Fruit fly (Drosophila melanogaster) whole organism, prepupa: Measurements from ENCODE around the gene CG33090.

Experiments used
- Blimp-1 ChIP-seq: fragments of 200-800 bp; sonication (Bioruptor generic); optimal IDR thresholded peaks from 3 replicates; lab custom pipeline; 2017; ENCODE audit warnings: missing biosample characterization, missing genetic modification characterization, mild to moderate bottlenecking, moderate library complexity, missing genetic modification reagents
- CG10631 ChIP-seq: fragments of 200-800 bp; sonication (Bioruptor generic); optimal IDR thresholded peaks from 2 replicates; lab custom pipeline; 2016; ENCODE audit warnings: missing biosample characterization, missing genetic modification characterization
- CG10669 ChIP-seq: fragments of 200-800 bp; sonication (Bioruptor generic); optimal IDR thresholded peaks from 3 replicates; lab custom pipeline; 2018; ENCODE audit warnings: missing biosample characterization, mild to moderate bottlenecking, missing genetic modification characterization, moderate library complexity
- CG11294 ChIP-seq: fragments of 200-800 bp; sonication (Bioruptor generic); IDR thresholded peaks from 2 replicates; pipeline ENCODE4 v1.3.6; 2022; ENCODE audit warnings: missing biosample characterization, missing genetic modification characterization
- CG11902 ChIP-seq: fragments of 200-800 bp; sonication (Bioruptor generic); optimal IDR thresholded peaks from 3 replicates; lab custom pipeline; 2016; ENCODE audit warnings: missing biosample characterization, missing genetic modification characterization
- CG1621 ChIP-seq: fragments of 200-800 bp; sonication (Bioruptor generic); optimal IDR thresholded peaks from 3 replicates; lab custom pipeline; 2018; ENCODE audit warnings: missing biosample characterization, mild to moderate bottlenecking, missing genetic modification characterization
- CG3032 ChIP-seq: fragments of 200-800 bp; optimal IDR thresholded peaks from 2 replicates; lab custom pipeline; 2019; ENCODE audit warnings: missing biosample characterization, mild to moderate bottlenecking, missing genetic modification characterization, moderate library complexity
- CG31627 ChIP-seq: fragments of 200-800 bp; sonication (Bioruptor generic); optimal IDR thresholded peaks from 3 replicates; lab custom pipeline; 2016; ENCODE audit warnings: missing biosample characterization, missing genetic modification characterization
- CG32006 ChIP-seq: fragments of 200-800 bp; sonication (Bioruptor generic); optimal IDR thresholded peaks from 3 replicates; lab custom pipeline; 2017; ENCODE audit warnings: missing biosample characterization, mild to moderate bottlenecking, missing genetic modification characterization
- CG34406 ChIP-seq: fragments of 200-800 bp; sonication (Bioruptor generic); optimal IDR thresholded peaks from 3 replicates; lab custom pipeline; 2016; ENCODE audit warnings: missing biosample characterization, missing genetic modification characterization
- CG6163 ChIP-seq: fragments of 200-800 bp; sonication (Bioruptor generic); IDR thresholded peaks from 3 replicates; pipeline ENCODE4 v1.3.6; 2022; ENCODE audit warnings: missing biosample characterization, missing genetic modification characterization
- CG6808 ChIP-seq: fragments of 200-800 bp; sonication (Bioruptor generic); optimal IDR thresholded peaks from 3 replicates; lab custom pipeline; 2017; ENCODE audit warnings: missing biosample characterization, missing genetic modification characterization, mild to moderate bottlenecking, moderate library complexity, missing genetic modification reagents
- CG6854 ChIP-seq: fragments of 200-800 bp; sonication (Bioruptor generic); optimal IDR thresholded peaks from 2 replicates; lab custom pipeline; 2017; ENCODE audit warnings: missing biosample characterization, mild to moderate bottlenecking, missing genetic modification characterization
- CG8632 ChIP-seq: fragments of 200-800 bp; sonication (Bioruptor generic); optimal IDR thresholded peaks from 3 replicates; lab custom pipeline; 2016; ENCODE audit warnings: missing biosample characterization, missing genetic modification characterization
- CG9139 ChIP-seq: fragments of 200-800 bp; sonication (Bioruptor generic); optimal IDR thresholded peaks from 3 replicates; lab custom pipeline; 2017; ENCODE audit warnings: missing biosample characterization, mild to moderate bottlenecking, missing genetic modification characterization
- Eip78C ChIP-seq: fragments of 200-800 bp; sonication (Bioruptor generic); peaks from one replicate; lab custom pipeline; 2016; ENCODE audit warnings: missing biosample characterization, missing genetic modification characterization
- Eip93F ChIP-seq: fragments of 200-800 bp; sonication (Bioruptor generic); optimal IDR thresholded peaks from 2 replicates; lab custom pipeline; 2016; ENCODE audit warnings: missing biosample characterization, mild to moderate bottlenecking, missing genetic modification characterization
- Ets21C ChIP-seq: fragments of 200-800 bp; sonication (Bioruptor generic); optimal IDR thresholded peaks from 3 replicates; lab custom pipeline; 2016; ENCODE audit warnings: missing biosample characterization, missing genetic modification characterization
- Ets96B ChIP-seq: fragments of 200-800 bp; optimal IDR thresholded peaks from 2 replicates; lab custom pipeline; 2019; ENCODE audit warnings: missing biosample characterization, mild to moderate bottlenecking, missing genetic modification characterization, moderate library complexity
- Gug ChIP-seq: fragments of 200-800 bp; sonication (Bioruptor generic); IDR thresholded peaks from 2 replicates; pipeline ENCODE4 v1.3.6; 2022; ENCODE audit warnings: missing biosample characterization, missing genetic modification characterization
- Hr39 ChIP-seq: fragments of 200-800 bp; sonication (Bioruptor generic); optimal IDR thresholded peaks from 2 replicates; lab custom pipeline; 2016; ENCODE audit warnings: missing biosample characterization, missing genetic modification characterization
- Lpt ChIP-seq: fragments of 200-800 bp; sonication (Bioruptor generic); optimal IDR thresholded peaks from 3 replicates; lab custom pipeline; 2016; ENCODE audit warnings: missing biosample characterization, missing genetic modification characterization
- Met ChIP-seq: fragments of 200-800 bp; sonication (Bioruptor generic); optimal IDR thresholded peaks from 3 replicates; lab custom pipeline; 2016; ENCODE audit warnings: missing biosample characterization, missing genetic modification characterization
- OdsH ChIP-seq: fragments of 200-800 bp; sonication (Bioruptor generic); optimal IDR thresholded peaks from 3 replicates; lab custom pipeline; 2016; ENCODE audit warnings: missing biosample characterization, missing genetic modification characterization
- Smox ChIP-seq: fragments of 200-800 bp; sonication (Bioruptor generic); optimal IDR thresholded peaks from 3 replicates; lab custom pipeline; 2016; ENCODE audit warnings: missing biosample characterization, missing genetic modification characterization
- Sox102F ChIP-seq: fragments of 200-800 bp; sonication (Bioruptor generic); optimal IDR thresholded peaks from 2 replicates; lab custom pipeline; 2016; ENCODE audit warnings: missing biosample characterization, mild to moderate bottlenecking, missing genetic modification characterization
- achi ChIP-seq: fragments of 200-800 bp; sonication (Bioruptor generic); optimal IDR thresholded peaks from 3 replicates; lab custom pipeline; 2016; ENCODE audit warnings: missing biosample characterization, missing genetic modification characterization
- acj6 ChIP-seq: fragments of 200-800 bp; sonication (Bioruptor generic); optimal IDR thresholded peaks from 3 replicates; lab custom pipeline; 2016; ENCODE audit warnings: missing biosample characterization, missing genetic modification characterization
- cyc ChIP-seq: fragments of 200-800 bp; sonication (Bioruptor generic); optimal IDR thresholded peaks from 3 replicates; lab custom pipeline; 2016; ENCODE audit warnings: missing biosample characterization, missing genetic modification characterization
- dsx ChIP-seq: fragments of 200-800 bp; optimal IDR thresholded peaks from 3 replicates; lab custom pipeline; 2019; ENCODE audit warnings: missing biosample characterization, mild to moderate bottlenecking, missing genetic modification characterization, moderate library complexity; ENCODE audit not compliant: poor library complexity, severe bottlenecking
- eg ChIP-seq: fragments of 200-800 bp; sonication (Bioruptor generic); IDR thresholded peaks from 3 replicates; pipeline ENCODE4 v1.3.6; 2022; ENCODE audit warnings: missing biosample characterization, missing genetic modification characterization
- esn ChIP-seq: fragments of 200-800 bp; sonication (Bioruptor generic); optimal IDR thresholded peaks from 2 replicates; lab custom pipeline; 2016; ENCODE audit warnings: missing biosample characterization, mild to moderate bottlenecking, missing genetic modification characterization, moderate library complexity
- fd59A ChIP-seq: fragments of 200-800 bp; sonication (Bioruptor generic); optimal IDR thresholded peaks from 2 replicates; lab custom pipeline; 2017; ENCODE audit warnings: missing biosample characterization, mild to moderate bottlenecking, missing genetic modification characterization, missing genetic modification reagents
- fd85E ChIP-seq: fragments of 200-800 bp; sonication (Bioruptor generic); optimal IDR thresholded peaks from 3 replicates; lab custom pipeline; 2016; ENCODE audit warnings: missing biosample characterization, missing genetic modification characterization
- fkh ChIP-seq: fragments of 200-800 bp; sonication (Bioruptor generic); optimal IDR thresholded peaks from 3 replicates; lab custom pipeline; 2017; ENCODE audit warnings: missing biosample characterization, mild to moderate bottlenecking, missing genetic modification characterization, moderate library complexity
- net ChIP-seq: fragments of 200-800 bp; sonication (Bioruptor generic); optimal IDR thresholded peaks from 3 replicates; lab custom pipeline; 2016; ENCODE audit warnings: missing biosample characterization, missing genetic modification characterization
- pdm3 ChIP-seq: fragments of 200-800 bp; sonication (Bioruptor generic); optimal IDR thresholded peaks from 3 replicates; lab custom pipeline; 2016; ENCODE audit warnings: missing biosample characterization, missing genetic modification characterization
- spab ChIP-seq: fragments of 200-800 bp; sonication (Bioruptor generic); optimal IDR thresholded peaks from 2 replicates; lab custom pipeline; 2017; ENCODE audit warnings: missing biosample characterization, mild to moderate bottlenecking, missing genetic modification characterization, missing genetic modification reagents
- svp ChIP-seq: fragments of 200-800 bp; sonication (Bioruptor generic); peaks from one replicate; lab custom pipeline; 2016; ENCODE audit warnings: missing biosample characterization, missing genetic modification characterization
- topi ChIP-seq: fragments of 200-800 bp; sonication (Bioruptor generic); optimal IDR thresholded peaks from 3 replicates; lab custom pipeline; 2016; ENCODE audit warnings: missing biosample characterization, missing genetic modification characterization

Gene CG33090

dm6 chr2L:14348602-14349001, 14.6 kb downstream of the CG33090 start, which contains the start of gene mTTF:
Gene mTTF, minus strand, starts transcription at chr2L:14348790.
- TF ChIP-seq svp (GFP tag; lab: Kevin White, UChicago) (no peak), Sox102F (GFP tag; lab: Kevin White, UChicago) (no peak), CG10631 (GFP tag; lab: Kevin White, UChicago) (no peak), Eip93F (GFP tag; lab: Kevin White, UChicago) (no peak), Hr39 (GFP tag; lab: Kevin White, UChicago) (no peak), fd85E (no peak), CG8632 (GFP tag; lab: Kevin White, UChicago) (no peak), Ets21C (GFP tag; lab: Kevin White, UChicago) (no peak), Lpt (no peak), Ets96B (tag; lab: Kevin White, UChicago) (no peak), esn (no peak), Gug (GFP tag; lab: Robert Waterston, UW) (no peak), spab (GFP tag; lab: Kevin White, UChicago) (no peak), CG31627 (GFP tag; lab: Kevin White, UChicago) (no peak), eg (no peak), CG10669 (no peak), Met (GFP tag; lab: Kevin White, UChicago) (no peak), Blimp-1 (GFP tag; lab: Kevin White, UChicago) (no peak), OdsH (no peak)

- TF ChIP-seq topi (GFP tag; lab: Kevin White, UChicago) (no peak), CG1621 (tag; lab: Kevin White, UChicago) (no peak), spab (GFP tag; lab: Kevin White, UChicago) (no peak), achi (GFP tag; lab: Kevin White, UChicago) (no peak), Eip78C (peak; percentile 56), OdsH (no peak)
- TF ChIP-seq, all 60 proteins: peak for 1
Observed at dm6 chr2L:14350587-14350986, 16.6 kb downstream of the CG33090 start.

- no peak for TF ChIP-seq CG32006
- TF ChIP-seq dsx (GFP tag; lab: Kevin White, UChicago), result peak; percentile 98
- no peak for TF ChIP-seq Lpt
- TF ChIP-seq, all 60 proteins: peak for 1
Observed at dm6 chr2L:14351441-14352127, 17.6 kb downstream of the CG33090 start, which contains the start of gene CG43052. Gene CG43052, plus strand, starts transcription at chr2L:14352077.

dm6 chr2L:14355033-14355851, 21.3 kb downstream of the CG33090 start, which contains the start of gene Rab14:
Gene Rab14, plus strand, starts transcription at chr2L:14355145.
- TF ChIP-seq CG8632 (GFP tag; lab: Kevin White, UChicago) (peak; percentile 82), Eip78C (peak; percentile 94), CG3032 (tag; lab: Kevin White, UChicago) (peak; percentile 74), Eip93F (GFP tag; lab: Kevin White, UChicago) (peak; percentile 48), Blimp-1 (GFP tag; lab: Kevin White, UChicago) (peak; percentile 22), eg (peak; percentile 93), topi (GFP tag; lab: Kevin White, UChicago) (peak; percentile 77), CG9139 (peak; percentile 31), achi (GFP tag; lab: Kevin White, UChicago) (peak; percentile 88), CG32006 (peak; percentile 92), spab (GFP tag; lab: Kevin White, UChicago) (peak; percentile 59), Lpt (peak; percentile 81), acj6 (GFP tag; lab: Kevin White, UChicago) (peak; percentile 87), CG31627 (GFP tag; lab: Kevin White, UChicago) (peak; percentile 83), fd59A (GFP tag; lab: Kevin White, UChicago) (peak; percentile 48), fkh (GFP tag; lab: Kevin White, UChicago) (peak; percentile 2), CG10669 (peak; percentile 72), cyc (GFP tag; lab: Kevin White, UChicago) (peak; percentile 67), Hr39 (GFP tag; lab: Kevin White, UChicago) (peak; percentile 82), net (GFP tag; lab: Kevin White, UChicago) (peak; percentile 80), pdm3 (GFP tag; lab: Kevin White, UChicago) (peak; percentile 88), CG34406 (GFP tag; lab: Kevin White, UChicago) (peak; percentile 83), svp (GFP tag; lab: Kevin White, UChicago) (peak; percentile 85), Smox (GFP tag; lab: Kevin White, UChicago) (peak; percentile 80), Sox102F (GFP tag; lab: Kevin White, UChicago) (no peak), CG11294 (GFP tag; lab: Robert Waterston, UW) (peak; percentile 68), CG6163 (GFP tag; lab: Robert Waterston, UW) (peak; percentile 90), CG6808 (GFP tag; lab: Kevin White, UChicago) (peak; percentile 66), esn (peak; percentile 87), Met (GFP tag; lab: Kevin White, UChicago) (peak; percentile 78), CG6854 (no peak), CG11902 (GFP tag; lab: Kevin White, UChicago) (peak; percentile 67)
